Worm (Caenorhabditis elegans): ENCODE data around the gene R186.3.

DNA sequence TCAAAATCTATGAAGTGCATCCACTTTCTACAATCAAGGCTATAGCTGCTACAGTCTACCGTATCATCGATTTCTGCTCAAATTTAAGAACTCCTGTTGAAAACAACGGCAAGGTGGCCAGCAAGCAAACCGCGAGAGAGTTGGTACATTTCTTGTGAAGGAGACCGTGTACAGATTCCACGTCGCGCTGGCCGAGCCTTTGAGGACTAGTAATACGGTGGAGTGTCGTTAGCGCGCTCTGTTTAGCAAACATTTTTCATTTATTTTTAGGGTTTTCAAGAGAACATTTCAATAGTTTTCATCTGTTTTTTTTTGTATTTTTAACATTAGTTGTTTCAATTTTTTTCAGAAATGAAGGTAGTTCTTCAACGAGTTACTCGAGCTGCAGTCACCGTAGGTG lies 14.7 kb downstream of the R186.3 start, which contains the start of gene pqn-68:
- TF ChIP-seq ama-1 (optimal IDR thresholded peaks at IDR 0.05) (no peak), flt-1 (GFP tag; IDR thresholded peaks at IDR 0.05) (no peak), hmbx-1 (tag; optimal IDR thresholded peaks at IDR 0.05) (no peak), B0310.2 (tag; optimal IDR thresholded peaks at IDR 0.05) (no peak), tbx-37 (GFP tag; conservative IDR thresholded peaks at IDR 0.05) (no peak; the same call in 1 of the 2 replicates), hnd-1 (tag; optimal IDR thresholded peaks at IDR 0.05) (no peak), F13C5.2 (tag; optimal IDR thresholded peaks at IDR 0.05) (no peak), hmg-4 (GFP tag; optimal IDR thresholded peaks at IDR 0.05) (no peak), aly-1 (tag; optimal IDR thresholded peaks at IDR 0.05) (no peak), tra-4 (tag; optimal IDR thresholded peaks at IDR 0.05) (no peak), sea-1 (GFP tag; conservative IDR thresholded peaks at IDR 0.05) (no peak)

All from whole organism, early embryonic.